Worm (Caenorhabditis elegans): ENCODE measurements around the gene K11D9.3.
"Not testable (repeated sequence)": the region's sequence is repeated elsewhere in the genome, so short reads cannot be mapped to it uniquely, and the experiment has no call there.

K11D9.3 gene

ce11 chrIII:10807236-10807635 is 5.2 kb upstream of the K11D9.3 start (continued):
- no peak for TF ChIP-seq mes-4 (tag; optimal IDR thresholded peaks at IDR 0.05)
- TF ChIP-seq ztf-25 (GFP tag; IDR thresholded peaks at IDR 0.05): no peak
- TF ChIP-seq efl-1 (GFP tag; optimal IDR thresholded peaks at IDR 0.05): peak; percentile 99
- no peak; the same call in 1 of the 2 replicates for TF ChIP-seq C17E4.6 (GFP tag; IDR thresholded peaks at IDR 0.05)
- no peak for TF ChIP-seq let-526 (GFP tag; IDR thresholded peaks at IDR 0.05)
- TF ChIP-seq lir-1 (GFP tag; conservative IDR thresholded peaks at IDR 0.05): 0 out of 2 replicates have a peak, but pooled peaks have one; percentile 17
- no peak for TF ChIP-seq chd-7 (tag; optimal IDR thresholded peaks at IDR 0.05)
- TF ChIP-seq K12H6.12 (tag; optimal IDR thresholded peaks at IDR 0.05): no peak
- TF ChIP-seq attf-5 (GFP tag; optimal IDR thresholded peaks at IDR 0.05): no peak
- TF ChIP-seq ekl-4 (GFP tag; IDR thresholded peaks at IDR 0.05): no peak; the same call in 1 of the 2 replicates
- no peak for TF ChIP-seq lag-1 (GFP tag; IDR thresholded peaks at IDR 0.05)
- no peak for TF ChIP-seq pha-4 (tag; optimal IDR thresholded peaks at IDR 0.05)
- TF ChIP-seq die-1 (tag; optimal IDR thresholded peaks at IDR 0.05): no peak
- TF ChIP-seq attf-6 (GFP tag; IDR thresholded peaks at IDR 0.05): 0 out of 2 replicates have a peak, but pooled peaks have one; percentile 43
- TF ChIP-seq snpc-3.4 (tag; optimal IDR thresholded peaks at IDR 0.05): peak; percentile 75

- TF ChIP-seq dox-1 (GFP tag; IDR thresholded peaks at IDR 0.05) (no peak), cebp-1 (GFP tag; IDR thresholded peaks at IDR 0.05) (peak; percentile 73; the same call in 1 of the 2 replicates), cebp-1 (tag; optimal IDR thresholded peaks at IDR 0.05) (peak; percentile 94), atf-7 (tag; optimal IDR thresholded peaks at IDR 0.05) (no peak), D2030.7 (GFP tag; IDR thresholded peaks at IDR 0.05) (no peak), gei-17 (GFP tag; optimal IDR thresholded peaks at IDR 0.05) (no peak), F33H1.4 (GFP tag; IDR thresholded peaks at IDR 0.05) (no peak), lin-35 (GFP tag; optimal IDR thresholded peaks at IDR 0.05) (no peak)
Observed at ce11 chrIII:10806821-10807220, 4.8 kb upstream of the K11D9.3 start.

- not testable (repeated sequence) for TF ChIP-seq Y53G8AR.9 (GFP tag; conservative IDR thresholded peaks at IDR 0.05); attf-6 (GFP tag; IDR thresholded peaks at IDR 0.05); F55B11.4 (tag; optimal IDR thresholded peaks at IDR 0.05; ENCODE audit: borderline replicate concordance, insufficient read depth)
Observed at ce11 chrIII:10805625-10806024, 3.6 kb upstream of the K11D9.3 start, which contains the start of gene klp-7. Gene klp-7, plus strand, starts transcription at chrIII:10805925.

- TF ChIP-seq T26A5.8 (tag; optimal IDR thresholded peaks at IDR 0.05) (no peak), him-1 (tag; optimal IDR thresholded peaks at IDR 0.05) (no peak), K11D2.4 (GFP tag; IDR thresholded peaks at IDR 0.05) (no peak), ama-1 (optimal IDR thresholded peaks at IDR 0.05) (no peak), ama-1 (GFP tag; optimal IDR thresholded peaks at IDR 0.05) (no peak), aptf-2 (GFP tag; conservative IDR thresholded peaks at IDR 0.05) (no peak), pha-4 (tag; optimal IDR thresholded peaks at IDR 0.05) (no peak), ZK185.1 (tag; optimal IDR thresholded peaks at IDR 0.05; ENCODE audit: poor library complexity, severe bottlenecking) (no peak), repo-1 (tag; optimal IDR thresholded peaks at IDR 0.05) (no peak)
Observed at ce11 chrIII:10805172-10805571, 3.2 kb upstream of the K11D9.3 start.

- TF ChIP-seq ztf-28 (GFP tag; IDR thresholded peaks at IDR 0.05): no peak
- no peak for TF ChIP-seq atf-7 (tag; optimal IDR thresholded peaks at IDR 0.05)
- TF ChIP-seq xnd-1 (tag; optimal IDR thresholded peaks at IDR 0.05): no peak
- TF ChIP-seq ZK185.1 (tag; optimal IDR thresholded peaks at IDR 0.05; ENCODE audit: poor library complexity, severe bottlenecking): no peak
- TF ChIP-seq mcd-1 (GFP tag; IDR thresholded peaks at IDR 0.05): no peak
- no peak for TF ChIP-seq C06A6.2 (GFP tag; conservative IDR thresholded peaks at IDR 0.05)
- no peak for TF ChIP-seq F23B12.7 (tag; optimal IDR thresholded peaks at IDR 0.05; ENCODE audit: insufficient read depth)
- TF ChIP-seq nfya-1 (tag; optimal IDR thresholded peaks at IDR 0.05; ENCODE audit: borderline replicate concordance, insufficient read depth): no peak
- TF ChIP-seq let-526 (GFP tag; IDR thresholded peaks at IDR 0.05): no peak
- TF ChIP-seq hlh-12 (tag; optimal IDR thresholded peaks at IDR 0.05): no peak
- no peak for TF ChIP-seq nhr-120 (GFP tag; IDR thresholded peaks at IDR 0.05)
Observed at ce11 chrIII:10794049-10794448, 8.0 kb downstream of the K11D9.3 start, which contains the start of gene clec-163. Gene clec-163, plus strand, starts transcription at chrIII:10794349.
